Worm (Caenorhabditis elegans) whole organism, mixed stage, embryonic: ENCODE results near the gene thoc-5.

ENCODE experiments used
- cnd-1 ChIP-seq: fragments of 200-800 bp; sonication (Bioruptor generic); optimal IDR thresholded peaks from 2 replicates; lab custom pipeline; 2018; ENCODE audit warnings: mild to moderate bottlenecking, missing genetic modification characterization, missing compliant biosample characterization
- nhr-12 ChIP-seq: fragments of 150-350 bp; optimal IDR thresholded peaks from 2 replicates; lab custom pipeline; 2014; ENCODE audit warnings: missing biosample characterization, missing genetic modification characterization
- nhr-76 ChIP-seq: sonication (generic microtip); optimal IDR thresholded peaks from 2 replicates; lab custom pipeline; 2017; ENCODE audit warnings: missing biosample characterization, missing genetic modification characterization
- pha-4 ChIP-seq: fragments of 150-350 bp; optimal IDR thresholded peaks from 2 replicates; lab custom pipeline; 2018; ENCODE audit warnings: missing biosample characterization, missing genetic modification reagents, missing genetic modification characterization
- sptf-1 ChIP-seq: sonication (generic microtip); optimal IDR thresholded peaks from 2 replicates; lab custom pipeline; 2017; ENCODE audit warnings: mild to moderate bottlenecking, missing genetic modification characterization, moderate library complexity, missing compliant biosample characterization
- unc-39 ChIP-seq: fragments of 150-350 bp; optimal IDR thresholded peaks from 2 replicates; lab custom pipeline; 2014; ENCODE audit warnings: missing biosample characterization, missing genetic modification characterization
- unc-62 ChIP-seq: fragments of 150-350 bp; optimal IDR thresholded peaks from 2 replicates; lab custom pipeline; 2014; ENCODE audit warnings: missing biosample characterization, missing genetic modification reagents, missing genetic modification characterization

- TF ChIP-seq pha-4 (tag; lab: Kevin White, UChicago) (no peak), nhr-76 (tag; lab: Kevin White, UChicago) (no peak), cnd-1 (no peak), unc-62 (GFP tag; lab: Kevin White, UChicago) (no peak), sptf-1 (tag; lab: Kevin White, UChicago) (no peak), unc-39 (tag; lab: Kevin White, UChicago) (no peak), nhr-12 (tag; lab: Kevin White, UChicago) (no peak)
These were observed 22.9 kb downstream of the thoc-5 start, which contains the start of gene sorf-2 for ce11 chrIII:5326323-5326722.
